Fruit fly (Drosophila melanogaster): ENCODE measurements around the gene CG16984.

dm6 chr3L:2587562-2587918, 8.0 kb upstream of the CG16984 start:
- TF ChIP-seq CTCF (optimal IDR thresholded peaks at IDR 0.05) = no peak
- no peak for TF ChIP-seq CG8478 (optimal IDR thresholded peaks at IDR 0.05)
